ENCODE assay signal across 5 fruit fly cellular contexts in the genomic region with DNA sequence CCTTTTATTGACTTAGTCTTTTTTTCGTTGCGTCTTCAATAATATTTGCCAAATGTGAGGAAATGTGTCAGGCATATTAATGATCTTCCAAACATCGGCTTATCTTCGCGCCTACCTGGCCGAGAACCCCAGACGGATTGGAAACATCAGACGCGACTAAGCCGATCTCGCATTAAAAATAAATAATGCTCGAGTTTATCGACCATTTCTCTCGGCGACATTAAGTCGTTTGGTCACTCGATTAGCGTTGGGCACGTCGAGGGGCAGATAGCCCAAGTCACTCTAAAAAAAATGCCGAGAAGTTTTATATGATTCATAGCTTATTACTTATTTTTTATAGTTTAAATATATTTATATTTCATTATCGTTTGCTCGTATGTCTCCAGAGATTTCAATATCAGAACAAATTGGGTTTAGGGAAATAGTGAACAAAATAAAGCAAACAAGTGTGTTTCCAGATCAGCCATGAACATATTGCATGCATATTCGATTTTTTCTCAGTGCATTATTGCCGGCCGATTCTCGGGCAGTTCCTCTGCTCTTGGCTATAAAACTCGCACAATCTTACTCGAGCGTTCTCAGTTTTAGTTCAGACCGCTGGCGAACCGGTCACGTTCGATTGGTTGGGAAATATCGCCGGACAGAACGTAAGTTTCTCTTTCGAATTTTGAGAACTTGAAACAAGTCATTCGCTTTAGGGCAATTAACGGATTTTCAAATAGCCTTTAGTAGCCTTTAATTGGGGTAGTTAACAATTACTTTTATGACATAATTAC.
TF ChIP-seq lines count a peak whose summit lies in the region.

Ance (plus strand) TSS at position 574 of the 776 bp plus-strand sequence.

- TF ChIP-seq CTCF in whole organism, embryonic (GFP tag; optimal IDR thresholded peaks at IDR 0.05; lab: Kevin White, UChicago) = no peak

TF ChIP-seq in whole organism, adult, 20 proteins besides CTCF, POLR2A, EP300 and RAD21 (continues in another document):
- TF ChIP-seq CG12768 (GFP tag; optimal IDR thresholded peaks at IDR 0.05; lab: Kevin White, UChicago) = peak; percentile 9
- peak; percentile 15 for TF ChIP-seq CG33017 (tag; optimal IDR thresholded peaks at IDR 0.05; lab: Kevin White, UChicago)
- TF ChIP-seq toe (GFP tag; optimal IDR thresholded peaks at IDR 0.05; lab: Kevin White, UChicago) = no peak
- peak; percentile 90 for TF ChIP-seq kay (GFP tag; lab: Kevin White, UChicago; ENCODE audit: borderline replicate concordance)
- TF ChIP-seq Mnt (GFP tag; optimal IDR thresholded peaks at IDR 0.05; lab: Kevin White, UChicago) = no peak
- TF ChIP-seq tj (GFP tag; optimal IDR thresholded peaks at IDR 0.05; lab: Kevin White, UChicago) = no peak
- peak; percentile 48 for TF ChIP-seq CG7045 (GFP tag; optimal IDR thresholded peaks at IDR 0.05; lab: Kevin White, UChicago)
- TF ChIP-seq CG11617 (GFP tag; optimal IDR thresholded peaks at IDR 0.05; lab: Kevin White, UChicago) = peak; percentile 52
- peak; percentile 36 for TF ChIP-seq Hr96 (GFP tag; optimal IDR thresholded peaks at IDR 0.05; lab: Kevin White, UChicago)
- TF ChIP-seq cic (GFP tag; optimal IDR thresholded peaks at IDR 0.05; lab: Kevin White, UChicago) = peak; percentile 74
- no peak for TF ChIP-seq Clk (GFP tag; optimal IDR thresholded peaks at IDR 0.05; lab: Kevin White, UChicago)
- no peak for TF ChIP-seq CG5204 (GFP tag; optimal IDR thresholded peaks at IDR 0.05; lab: Kevin White, UChicago)
- TF ChIP-seq pad (GFP tag; optimal IDR thresholded peaks at IDR 0.05; lab: Kevin White, UChicago) = no peak
- TF ChIP-seq Crg-1 (GFP tag; optimal IDR thresholded peaks at IDR 0.05; lab: Kevin White, UChicago) = no peak
- TF ChIP-seq ovo (GFP tag; optimal IDR thresholded peaks at IDR 0.05; lab: Kevin White, UChicago) = no peak
- TF ChIP-seq CG7101 (tag; optimal IDR thresholded peaks at IDR 0.05; lab: Kevin White, UChicago) = no peak

TF ChIP-seq in whole organism, embryonic, 481 proteins besides CTCF, POLR2A, EP300 and RAD21 (continues in another document):
- TF ChIP-seq chn (GFP tag; optimal IDR thresholded peaks at IDR 0.05; lab: Kevin White, UChicago) (no peak), dpn (GFP tag; optimal IDR thresholded peaks at IDR 0.05; lab: Kevin White, UChicago) (peak in 1 of 2 experiments; percentile 36), crp (GFP tag; optimal IDR thresholded peaks at IDR 0.05; lab: Kevin White, UChicago) (no peak), tio (GFP tag; optimal IDR thresholded peaks at IDR 0.05; lab: Kevin White, UChicago) (no peak), HLH4C (GFP tag; IDR thresholded peaks at IDR 0.05; lab: Robert Waterston, UW; ENCODE audit: partially characterized antibody) (no peak), Rx (GFP tag; IDR thresholded peaks at IDR 0.05; lab: Robert Waterston, UW) (no peak), cas (GFP tag; IDR thresholded peaks at IDR 0.05; lab: Robert Waterston, UW) (peak; percentile 59; the same call in 1 of the 2 replicates), CG17385 (GFP tag; optimal IDR thresholded peaks at IDR 0.05; lab: Kevin White, UChicago) (peak; percentile 21), CG10654 (GFP tag; optimal IDR thresholded peaks at IDR 0.05; lab: Kevin White, UChicago) (no peak), grau (tag; optimal IDR thresholded peaks at IDR 0.05; lab: Kevin White, UChicago) (peak; percentile 71), CG11085 (GFP tag; IDR thresholded peaks at IDR 0.05; lab: Robert Waterston, UW) (no peak), CG10267 (tag; optimal IDR thresholded peaks at IDR 0.05; lab: Kevin White, UChicago) (no peak), CG2889 (GFP tag; IDR thresholded peaks at IDR 0.05; lab: Robert Waterston, UW) (no peak), CG15011 (GFP tag; optimal IDR thresholded peaks at IDR 0.05; lab: Kevin White, UChicago) (peak; percentile 17), HmgZ (tag; optimal IDR thresholded peaks at IDR 0.05; lab: Kevin White, UChicago) (peak; percentile 15), Dref (GFP tag; IDR thresholded peaks at IDR 0.05; lab: Robert Waterston, UW) (no peak)

TF ChIP-seq in whole organism, prepupa, 60 proteins besides CTCF, POLR2A, EP300 and RAD21 (continues in another document):
- TF ChIP-seq CG31627 (GFP tag; optimal IDR thresholded peaks at IDR 0.05; lab: Kevin White, UChicago) (peak; percentile 19), net (GFP tag; optimal IDR thresholded peaks at IDR 0.05; lab: Kevin White, UChicago) (peak; percentile 23), Eip75B (GFP tag; optimal IDR thresholded peaks at IDR 0.05; lab: Kevin White, UChicago) (peak; percentile 44), Met (GFP tag; optimal IDR thresholded peaks at IDR 0.05; lab: Kevin White, UChicago) (peak; percentile 50), OdsH (GFP tag; optimal IDR thresholded peaks at IDR 0.05; lab: Kevin White, UChicago) (peak; percentile 38), esn (GFP tag; optimal IDR thresholded peaks at IDR 0.05; lab: Kevin White, UChicago) (peak; percentile 59), CG11762 (GFP tag; optimal IDR thresholded peaks at IDR 0.05; lab: Kevin White, UChicago; ENCODE audit: insufficient read depth) (no peak), Hr39 (GFP tag; optimal IDR thresholded peaks at IDR 0.05; lab: Kevin White, UChicago) (no peak), svp (GFP tag; lab: Kevin White, UChicago) (peak; percentile 49), CG6276 (GFP tag; optimal IDR thresholded peaks at IDR 0.05; lab: Kevin White, UChicago) (peak; percentile 16), CG9139 (GFP tag; optimal IDR thresholded peaks at IDR 0.05; lab: Kevin White, UChicago) (peak; percentile 68), Eip78C (GFP tag; lab: Kevin White, UChicago) (peak; percentile 81), salr (GFP tag; optimal IDR thresholded peaks at IDR 0.05; lab: Kevin White, UChicago) (no peak), Hr4 (GFP tag; optimal IDR thresholded peaks at IDR 0.05; lab: Kevin White, UChicago) (peak; percentile 30), CG7368 (GFP tag; optimal IDR thresholded peaks at IDR 0.05; lab: Kevin White, UChicago) (peak; percentile 15), CG6163 (GFP tag; IDR thresholded peaks at IDR 0.05; lab: Robert Waterston, UW) (peak; percentile 61), CG8319 (GFP tag; optimal IDR thresholded peaks at IDR 0.05; lab: Kevin White, UChicago) (no peak)

TF ChIP-seq in whole organism, pupa, 21 proteins besides CTCF, POLR2A, EP300 and RAD21 (continues in another document):
- TF ChIP-seq CG32121 (GFP tag; IDR thresholded peaks at IDR 0.05; lab: Robert Waterston, UW) (peak; percentile 40; the same call in 1 of the 2 replicates), CG17806 (tag; optimal IDR thresholded peaks at IDR 0.05; lab: Kevin White, UChicago) (no peak), Ets98B (GFP tag; IDR thresholded peaks at IDR 0.05; lab: Robert Waterston, UW) (peak; percentile 25; the same call in 1 of the 2 replicates), CG13204 (GFP tag; optimal IDR thresholded peaks at IDR 0.05; lab: Kevin White, UChicago) (no peak), CG15710 (tag; optimal IDR thresholded peaks at IDR 0.05; lab: Kevin White, UChicago) (peak; percentile 75), Pif1B (GFP tag; optimal IDR thresholded peaks at IDR 0.05; lab: Kevin White, UChicago) (peak; percentile 53), CG14655 (GFP tag; optimal IDR thresholded peaks at IDR 0.05; lab: Kevin White, UChicago) (no peak), Snoo (tag; optimal IDR thresholded peaks at IDR 0.05; lab: Kevin White, UChicago) (peak; percentile 37), CG34367 (tag; optimal IDR thresholded peaks at IDR 0.05; lab: Kevin White, UChicago) (peak; percentile 53), CG4496 (GFP tag; IDR thresholded peaks at IDR 0.05; lab: Robert Waterston, UW) (peak; percentile 62), D1 (tag; optimal IDR thresholded peaks at IDR 0.05; lab: Kevin White, UChicago) (no peak), CG8301 (tag; optimal IDR thresholded peaks at IDR 0.05; lab: Kevin White, UChicago) (no peak), CG9948 (tag; optimal IDR thresholded peaks at IDR 0.05; lab: Kevin White, UChicago) (peak; percentile 38), fd96Ca (GFP tag; IDR thresholded peaks at IDR 0.05; lab: Robert Waterston, UW) (peak; percentile 62; the same call in 2 of the 3 replicates), CG12605 (GFP tag; IDR thresholded peaks at IDR 0.05; lab: Robert Waterston, UW) (no peak), EcR (GFP tag; optimal IDR thresholded peaks at IDR 0.05; lab: Kevin White, UChicago) (peak; percentile 28), CG8159 (tag; optimal IDR thresholded peaks at IDR 0.05; lab: Kevin White, UChicago) (peak; percentile 61), CG10348 (GFP tag; IDR thresholded peaks at IDR 0.05; lab: Robert Waterston, UW) (no peak), gl (tag; optimal IDR thresholded peaks at IDR 0.05; lab: Kevin White, UChicago) (no peak)

TF ChIP-seq in whole organism, wandering third instar larva, 38 proteins besides CTCF, POLR2A, EP300 and RAD21 (continues in another document):
- TF ChIP-seq brk (GFP tag; optimal IDR thresholded peaks at IDR 0.05; lab: Kevin White, UChicago) = no peak
- TF ChIP-seq woc (GFP tag; optimal IDR thresholded peaks at IDR 0.05; lab: Kevin White, UChicago) = peak; percentile 17
- no peak for TF ChIP-seq Sp1 (GFP tag; optimal IDR thresholded peaks at IDR 0.05; lab: Kevin White, UChicago)
- TF ChIP-seq sage (GFP tag; optimal IDR thresholded peaks at IDR 0.05; lab: Kevin White, UChicago) = no peak
- peak; percentile 8 for TF ChIP-seq CG9705 (GFP tag; optimal IDR thresholded peaks at IDR 0.05; lab: Kevin White, UChicago)
- no peak for TF ChIP-seq usp (GFP tag; optimal IDR thresholded peaks at IDR 0.05; lab: Kevin White, UChicago)
- peak; percentile 76 for TF ChIP-seq fru (GFP tag; optimal IDR thresholded peaks at IDR 0.05; lab: Kevin White, UChicago)
- TF ChIP-seq Dif (GFP tag; optimal IDR thresholded peaks at IDR 0.05; lab: Kevin White, UChicago; ENCODE audit: partially characterized antibody) = peak; percentile 25
- no peak for TF ChIP-seq N (GFP tag; optimal IDR thresholded peaks at IDR 0.05; lab: Kevin White, UChicago)
- TF ChIP-seq OdsH (GFP tag; optimal IDR thresholded peaks at IDR 0.05; lab: Kevin White, UChicago) = peak; percentile 39
- TF ChIP-seq rgr (GFP tag; optimal IDR thresholded peaks at IDR 0.05; lab: Kevin White, UChicago) = peak; percentile 55
- peak in 1 of 2 experiments; percentile 68 for TF ChIP-seq foxo (GFP tag; optimal IDR thresholded peaks at IDR 0.05; lab: Kevin White, UChicago)
- no peak for TF ChIP-seq GATAd (GFP tag; optimal IDR thresholded peaks at IDR 0.05; lab: Kevin White, UChicago)
- peak; percentile 71 for TF ChIP-seq HLH106 (tag; optimal IDR thresholded peaks at IDR 0.05; lab: Kevin White, UChicago)
- TF ChIP-seq psq (GFP tag; optimal IDR thresholded peaks at IDR 0.05; lab: Kevin White, UChicago) = peak; percentile 37
- TF ChIP-seq tai (GFP tag; optimal IDR thresholded peaks at IDR 0.05; lab: Kevin White, UChicago) = no peak
- no peak for TF ChIP-seq dsf (GFP tag; optimal IDR thresholded peaks at IDR 0.05; lab: Kevin White, UChicago; ENCODE audit: borderline replicate concordance)
- peak; percentile 17 for TF ChIP-seq ey (GFP tag; optimal IDR thresholded peaks at IDR 0.05; lab: Kevin White, UChicago)
- peak; percentile 20 for TF ChIP-seq sv (GFP tag; optimal IDR thresholded peaks at IDR 0.05; lab: Kevin White, UChicago)
- no peak for TF ChIP-seq CG32264 (GFP tag; optimal IDR thresholded peaks at IDR 0.05; lab: Kevin White, UChicago)
- peak; percentile 55 for TF ChIP-seq br (GFP tag; optimal IDR thresholded peaks at IDR 0.05; lab: Kevin White, UChicago)
